Worm (Caenorhabditis elegans): ENCODE data around the gene Y38H6C.8.

ce11 chrV:20492385-20492784 lies 21.4 kb upstream of the Y38H6C.8 start, which contains the start of gene srbc-79:
- no peak for TF ChIP-seq lin-26 (GFP tag; IDR thresholded peaks at IDR 0.05)
- no peak for TF ChIP-seq unc-130 (GFP tag; optimal IDR thresholded peaks at IDR 0.05)

Measured in whole organism, young adult.